Worm (Caenorhabditis elegans): ENCODE data around the gene tbb-6.

ce11 chrV:12261377-12261776, at the start of gene tbb-6:
- TF ChIP-seq unc-62 (GFP tag; optimal IDR thresholded peaks at IDR 0.05): no peak
- TF ChIP-seq K12H6.12 (tag; optimal IDR thresholded peaks at IDR 0.05): no peak
- TF ChIP-seq ztf-25 (GFP tag; IDR thresholded peaks at IDR 0.05): no peak
- TF ChIP-seq hlh-12 (tag; optimal IDR thresholded peaks at IDR 0.05): no peak
- TF ChIP-seq attf-5 (GFP tag; optimal IDR thresholded peaks at IDR 0.05): no peak
- no peak for TF ChIP-seq F37B4.10 (GFP tag; IDR thresholded peaks at IDR 0.05)
- TF ChIP-seq bed-1 (GFP tag; IDR thresholded peaks at IDR 0.05): no peak
- no peak for TF ChIP-seq die-1 (tag; optimal IDR thresholded peaks at IDR 0.05)
- no peak for TF ChIP-seq him-1 (tag; optimal IDR thresholded peaks at IDR 0.05)
- TF ChIP-seq snpc-3.4 (tag; optimal IDR thresholded peaks at IDR 0.05): no peak
